Fruit fly (Drosophila melanogaster) whole organism, wandering third instar larva: ENCODE measurements around the gene D2hgdh.

Experiments
- Abd-B ChIP-seq: fragments of >200 bp; optimal IDR thresholded peaks from 2 replicates; lab custom pipeline; 2017; ENCODE audit warnings: missing biosample characterization, missing genetic modification characterization
- CG9705 ChIP-seq: fragments of 200-800 bp; sonication (Bioruptor generic); optimal IDR thresholded peaks from 2 replicates; lab custom pipeline; 2018; ENCODE audit warnings: missing biosample characterization, mild to moderate bottlenecking, missing genetic modification characterization
- CrebA ChIP-seq: fragments of 200-800 bp; sonication (Bioruptor generic); optimal IDR thresholded peaks from 2 replicates; lab custom pipeline; 2016; ENCODE audit warnings: missing biosample characterization, mild to moderate bottlenecking, missing genetic modification characterization, borderline replicate concordance
- Dfd ChIP-seq: fragments of >200 bp; optimal IDR thresholded peaks from 2 replicates; lab custom pipeline; 2017; ENCODE audit warnings: missing biosample characterization, missing genetic modification characterization
- Dif ChIP-seq: fragments of 200-275, 200-300 bp; sonication (Bioruptor generic); optimal IDR thresholded peaks from 2 replicates; lab custom pipeline; 2018; ENCODE audit warnings: missing biosample characterization, missing genetic modification characterization; ENCODE audit not compliant: partially characterized antibody
- GATAd ChIP-seq: sonication (Bioruptor generic); optimal IDR thresholded peaks from 2 replicates; lab custom pipeline; 2016; ENCODE audit warnings: missing biosample characterization, missing genetic modification characterization
- HLH106 ChIP-seq: fragments of 200-800 bp; optimal IDR thresholded peaks from 3 replicates; lab custom pipeline; 2019; ENCODE audit warnings: missing biosample characterization, mild to moderate bottlenecking, missing genetic modification characterization, moderate library complexity
- Hnf4 ChIP-seq: fragments of 200-800 bp; sonication (Bioruptor generic); optimal IDR thresholded peaks from 2 replicates; lab custom pipeline; 2016; ENCODE audit warnings: missing biosample characterization, mild to moderate bottlenecking, missing genetic modification characterization
- Hr78 ChIP-seq: fragments of >200 bp; optimal IDR thresholded peaks from 2 replicates; lab custom pipeline; 2017; ENCODE audit warnings: missing biosample characterization, missing genetic modification characterization
- Hr83 ChIP-seq: fragments of 200-300 bp; sonication (Bioruptor generic); optimal IDR thresholded peaks from 2 replicates; lab custom pipeline; 2016; ENCODE audit warnings: missing biosample characterization, mild to moderate bottlenecking, missing genetic modification characterization, moderate library complexity; ENCODE audit not compliant: poor library complexity, severe bottlenecking
- Jra ChIP-seq: sonication (Bioruptor generic); optimal IDR thresholded peaks from 2 replicates; lab custom pipeline; 2016; ENCODE audit warnings: missing biosample characterization, missing genetic modification characterization
- Mio ChIP-seq: sonication (Bioruptor generic); optimal IDR thresholded peaks from 2 replicates; lab custom pipeline; 2016; ENCODE audit warnings: missing biosample characterization, missing genetic modification characterization
- N ChIP-seq: fragments of >200 bp; optimal IDR thresholded peaks from 2 replicates; lab custom pipeline; 2018; ENCODE audit warnings: missing biosample characterization, missing external identifiers, missing genetic modification characterization
- OdsH ChIP-seq: fragments of 200-800 bp; sonication (Bioruptor generic); optimal IDR thresholded peaks from 2 replicates; lab custom pipeline; 2016; ENCODE audit warnings: missing biosample characterization, mild to moderate bottlenecking, missing genetic modification characterization
- Rel ChIP-seq, 2 experiments: fragments of 200-800 bp; sonication (Bioruptor generic) in 1 of 2; optimal IDR thresholded peaks; 2 replicates in 1 of 2; 3 replicates in 1 of 2; lab custom pipeline; 2016 to 2019; ENCODE audit warnings: mild to moderate bottlenecking in 2 of 2, missing biosample characterization in 2 of 2, missing genetic modification characterization in 2 of 2, moderate library complexity in 1 of 2
- Sp1 ChIP-seq: fragments of 200-800 bp; sonication (Bioruptor generic); optimal IDR thresholded peaks from 3 replicates; lab custom pipeline; 2019; ENCODE audit warnings: missing biosample characterization, mild to moderate bottlenecking, missing genetic modification characterization, moderate library complexity
- Vsx2 ChIP-seq: fragments of 200-300, 225-300 bp; sonication (Bioruptor generic); optimal IDR thresholded peaks from 2 replicates; lab custom pipeline; 2018; ENCODE audit warnings: missing biosample characterization, missing genetic modification characterization; ENCODE audit not compliant: partially characterized antibody
- br ChIP-seq: fragments of 200-800 bp; sonication (Bioruptor generic); optimal IDR thresholded peaks from 2 replicates; lab custom pipeline; 2016; ENCODE audit warnings: missing biosample characterization, missing genetic modification characterization
- brk ChIP-seq: fragments of 200-800 bp; sonication (Bioruptor generic); optimal IDR thresholded peaks from 2 replicates; lab custom pipeline; 2016; ENCODE audit warnings: missing biosample characterization, mild to moderate bottlenecking, missing genetic modification characterization
- dl ChIP-seq, 2 experiments: fragments of 175-275, 200-275 bp in 1 of 2; fragments of 200-275 bp in 1 of 2; sonication (Bioruptor generic); optimal IDR thresholded peaks; lab custom pipeline; 2018; ENCODE audit warnings: mild to moderate bottlenecking in 2 of 2, missing biosample characterization in 2 of 2, missing genetic modification characterization in 2 of 2, moderate library complexity in 2 of 2; ENCODE audit not compliant: partially characterized antibody in 2 of 2, insufficient read depth in 1 of 2
- dmrt93B ChIP-seq: fragments of 200-800 bp; sonication (Bioruptor generic); optimal IDR thresholded peaks from 2 replicates; lab custom pipeline; 2018; ENCODE audit warnings: missing biosample characterization, mild to moderate bottlenecking, missing genetic modification characterization
- dsf ChIP-seq: sonication (Bioruptor generic); optimal IDR thresholded peaks from 2 replicates; lab custom pipeline; 2016; ENCODE audit warnings: missing biosample characterization, missing genetic modification characterization, borderline replicate concordance
- ey ChIP-seq: fragments of 200-800 bp; sonication (Bioruptor generic); optimal IDR thresholded peaks from 2 replicates; lab custom pipeline; 2016; ENCODE audit warnings: missing biosample characterization, missing genetic modification characterization
- foxo ChIP-seq, 2 experiments: fragments of 200-800 bp; sonication (Bioruptor generic); optimal IDR thresholded peaks; 2 replicates in 1 of 2; 3 replicates in 1 of 2; lab custom pipeline; 2016 to 2017; ENCODE audit warnings: missing biosample characterization in 2 of 2, missing genetic modification characterization in 2 of 2
- fru ChIP-seq: fragments of 200-800 bp; sonication (Bioruptor generic); optimal IDR thresholded peaks from 3 replicates; lab custom pipeline; 2016; ENCODE audit warnings: missing biosample characterization, mild to moderate bottlenecking, missing genetic modification characterization
- h ChIP-seq: fragments of 200-800 bp; sonication (Bioruptor generic); optimal IDR thresholded peaks from 3 replicates; lab custom pipeline; 2016; ENCODE audit warnings: missing biosample characterization, mild to moderate bottlenecking, missing genetic modification characterization
- lola ChIP-seq: fragments of >200 bp; optimal IDR thresholded peaks from 2 replicates; lab custom pipeline; 2017; ENCODE audit warnings: missing biosample characterization, missing genetic modification characterization
- pan ChIP-seq: fragments of >200 bp; optimal IDR thresholded peaks from 2 replicates; lab custom pipeline; 2017
- rgr ChIP-seq: fragments of 200-800 bp; sonication (Bioruptor generic); optimal IDR thresholded peaks from 3 replicates; lab custom pipeline; 2016; ENCODE audit warnings: missing biosample characterization, mild to moderate bottlenecking, missing genetic modification characterization
- usp ChIP-seq: fragments of >200 bp; optimal IDR thresholded peaks from 2 replicates; lab custom pipeline; 2017; ENCODE audit warnings: missing biosample characterization, missing genetic modification characterization
- woc ChIP-seq: sonication (Bioruptor generic); optimal IDR thresholded peaks from 2 replicates; lab custom pipeline; 2016; ENCODE audit warnings: missing biosample characterization, mild to moderate bottlenecking, missing genetic modification characterization

D2hgdh gene

DNA sequence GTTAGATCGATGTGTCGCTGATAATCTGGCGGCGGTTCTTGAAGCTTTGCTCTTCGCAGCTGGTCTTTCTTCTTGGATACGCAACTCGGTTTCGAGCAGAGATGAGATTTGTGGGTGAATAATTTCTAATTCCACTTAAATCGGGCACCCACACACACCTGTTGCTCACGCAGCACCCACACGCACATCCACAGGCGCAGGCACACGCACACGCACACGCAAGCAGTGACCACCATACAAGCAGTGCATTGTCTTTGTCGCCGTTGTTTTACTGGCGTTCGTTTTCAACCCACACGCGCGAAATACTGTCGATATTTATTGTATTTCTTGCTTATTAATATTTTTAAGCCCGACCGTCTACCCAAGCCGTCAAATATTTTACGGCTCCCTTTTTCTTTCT lies 44.9 kb upstream of the D2hgdh start:
- TF ChIP-seq OdsH (no peak), Abd-B (no peak), Sp1 (GFP tag; lab: Kevin White, UChicago) (no peak)

dm6 chrX:2098267-2098666 lies 43.0 kb upstream of the D2hgdh start:
- TF ChIP-seq rgr (GFP tag; lab: Kevin White, UChicago) (no peak), foxo (GFP tag; optimal IDR thresholded peaks at IDR 0.05; lab: Kevin White, UChicago) (no peak), Dif (GFP tag; lab: Kevin White, UChicago) (no peak), CrebA (GFP tag; lab: Kevin White, UChicago) (no peak), lola (no peak), dl (GFP tag; optimal IDR thresholded peaks at IDR 0.05; lab: Kevin White, UChicago; ENCODE audit: insufficient read depth in 1 of 2, partially characterized antibody in 2 of 2) (no peak)

- TF ChIP-seq fru (GFP tag; lab: Kevin White, UChicago) (no peak), GATAd (GFP tag; lab: Kevin White, UChicago) (no peak), dsf (GFP tag; lab: Kevin White, UChicago) (no peak), Hr78 (GFP tag; lab: Kevin White, UChicago) (no peak), usp (GFP tag; lab: Kevin White, UChicago) (no peak), Abd-B (no peak), brk (GFP tag; lab: Kevin White, UChicago) (no peak), Hnf4 (GFP tag; lab: Kevin White, UChicago) (no peak), OdsH (no peak), woc (no peak), dmrt93B (GFP tag; lab: Kevin White, UChicago) (no peak), N (GFP tag; lab: Kevin White, UChicago) (no peak), ey (GFP tag; lab: Kevin White, UChicago) (no peak), pan (lab: Kevin White, UChicago) (no peak), Dfd (GFP tag; lab: Kevin White, UChicago) (no peak), dl (GFP tag; optimal IDR thresholded peaks at IDR 0.05; lab: Kevin White, UChicago; ENCODE audit: insufficient read depth in 1 of 2, partially characterized antibody in 2 of 2) (no peak), h (GFP tag; lab: Kevin White, UChicago) (no peak)
These were observed 37.4 kb upstream of the D2hgdh start for dm6 chrX:2103859-2104258.

DNA sequence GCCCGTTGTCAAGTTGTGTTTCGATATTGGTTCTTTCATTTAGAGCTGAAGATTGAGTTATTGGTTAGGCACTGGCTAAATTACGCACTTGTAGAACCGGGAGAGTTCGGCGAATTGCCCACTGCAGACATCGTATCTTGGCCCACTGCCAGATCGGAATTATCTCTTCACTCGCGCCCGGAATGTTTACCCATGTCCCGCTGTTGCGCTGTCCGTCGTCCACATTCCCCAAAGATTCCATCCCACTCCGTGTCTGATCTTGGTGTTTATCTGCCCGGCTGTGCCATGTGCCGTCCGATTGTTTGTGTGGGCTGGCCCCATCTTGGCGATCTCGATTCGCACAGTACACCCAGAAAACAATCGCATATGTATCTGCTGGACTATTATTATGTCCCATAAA lies 36.9 kb upstream of the D2hgdh start:
- no peak for TF ChIP-seq pan (lab: Kevin White, UChicago)
- TF ChIP-seq Rel (GFP tag; optimal IDR thresholded peaks at IDR 0.05; lab: Kevin White, UChicago), result no peak
- no peak for TF ChIP-seq Rel (tag; optimal IDR thresholded peaks at IDR 0.05; lab: Kevin White, UChicago)
- TF ChIP-seq Hr83 (GFP tag; lab: Kevin White, UChicago), result no peak
- TF ChIP-seq ey (GFP tag; lab: Kevin White, UChicago), result no peak
- TF ChIP-seq Dfd (GFP tag; lab: Kevin White, UChicago), result no peak
- no peak for TF ChIP-seq h (GFP tag; lab: Kevin White, UChicago)
- TF ChIP-seq Dif (GFP tag; lab: Kevin White, UChicago), result no peak
- TF ChIP-seq Abd-B, result no peak
- TF ChIP-seq HLH106, result no peak
- TF ChIP-seq OdsH, result no peak
- no peak for TF ChIP-seq Vsx2 (GFP tag; lab: Kevin White, UChicago)
- TF ChIP-seq dsf (GFP tag; lab: Kevin White, UChicago), result no peak
- TF ChIP-seq fru (GFP tag; lab: Kevin White, UChicago), result no peak
- no peak for TF ChIP-seq br
- TF ChIP-seq Mio, result no peak
- TF ChIP-seq GATAd (GFP tag; lab: Kevin White, UChicago), result no peak

DNA sequence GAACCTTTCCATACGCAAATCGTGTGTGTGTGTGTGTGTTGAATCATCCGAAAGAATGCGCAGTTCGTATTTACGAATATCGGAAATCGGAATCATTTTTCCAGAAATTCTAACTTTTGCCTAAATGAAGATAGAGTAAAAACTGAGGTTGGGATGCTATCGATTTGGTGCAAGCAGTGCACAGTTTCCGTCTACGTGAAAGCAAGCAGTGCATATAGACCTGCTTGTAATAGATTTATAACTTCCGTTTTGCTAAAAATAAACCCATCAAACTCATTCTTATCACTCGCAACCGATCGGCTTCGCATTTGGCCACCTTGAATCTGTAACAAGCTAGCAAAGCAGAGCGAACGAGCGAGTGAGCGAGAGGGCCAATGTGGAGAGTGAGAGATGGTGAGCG lies 34.9 kb upstream of the D2hgdh start:
- TF ChIP-seq Rel (GFP tag; optimal IDR thresholded peaks at IDR 0.05; lab: Kevin White, UChicago), result no peak
- TF ChIP-seq Rel (tag; optimal IDR thresholded peaks at IDR 0.05; lab: Kevin White, UChicago), result no peak
- no peak for TF ChIP-seq ey (GFP tag; lab: Kevin White, UChicago)
- no peak for TF ChIP-seq Jra
- no peak for TF ChIP-seq CG9705 (GFP tag; lab: Kevin White, UChicago)
- TF ChIP-seq N (GFP tag; lab: Kevin White, UChicago), result no peak
- no peak for TF ChIP-seq Hr78 (GFP tag; lab: Kevin White, UChicago)
- TF ChIP-seq Hnf4 (GFP tag; lab: Kevin White, UChicago), result no peak
- TF ChIP-seq woc, result no peak
